Fruit fly (Drosophila melanogaster) whole organism: ENCODE data around the gene RpS27A.

Experiments used
- CG8478 ChIP-seq: fragments of >200 bp; optimal IDR thresholded peaks from 2 replicates; lab custom pipeline; 2018; ENCODE audit warnings: inconsistent platforms
- Dll ChIP-seq: fragments of >200 bp; optimal IDR thresholded peaks from 2 replicates; lab custom pipeline; 2017
- psq ChIP-seq: fragments of >200 bp; optimal IDR thresholded peaks from 2 replicates; lab custom pipeline; 2017
- usp ChIP-seq: fragments of >200 bp; optimal IDR thresholded peaks from 2 replicates; lab custom pipeline; 2017; ENCODE audit warnings: missing biosample characterization, missing genetic modification characterization, mixed read lengths

DNA sequence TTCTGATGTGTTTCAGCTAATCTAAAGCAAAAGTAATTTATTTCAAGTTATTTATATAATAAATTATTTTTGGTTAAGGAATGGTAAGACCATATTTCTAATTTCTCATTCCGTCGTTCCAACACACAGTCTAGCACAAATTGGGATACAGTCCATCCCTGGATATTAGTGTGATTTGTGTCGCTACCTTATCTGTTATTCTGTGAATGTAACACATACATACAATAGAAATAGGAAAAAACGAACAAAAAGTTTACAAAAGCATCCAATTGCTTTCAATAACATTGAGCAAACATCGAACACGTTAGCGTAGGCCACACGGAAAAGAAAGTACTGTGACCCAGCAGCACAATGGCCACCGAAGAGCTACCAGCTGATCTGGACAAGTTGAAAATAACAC lies 41.6 kb upstream of the RpS27A start, which contains the start of gene CG5056:
- TF ChIP-seq Dll, result no peak
- no peak for TF ChIP-seq CG8478 (lab: Kevin White, UChicago)
- no peak for TF ChIP-seq psq (lab: Kevin White, UChicago)
- no peak for TF ChIP-seq usp (GFP tag; lab: Kevin White, UChicago)
